Worm (Caenorhabditis elegans) whole organism, L2 larva: ENCODE data around the gene ttll-15.
A peak's percentile ranks its signal among the peaks of the same experiment; 100 is the strongest.

Experiments
- C34F6.9 ChIP-seq: fragments of 150-350 bp; optimal IDR thresholded peaks from 2 replicates; lab custom pipeline; 2014; ENCODE audit warnings: missing biosample characterization, missing genetic modification characterization
- F13H6.1 ChIP-seq: sonication (generic microtip); optimal IDR thresholded peaks from 2 replicates; lab custom pipeline; 2016; ENCODE audit warnings: missing genetic modification characterization, missing compliant biosample characterization
- ZK546.5 ChIP-seq: sonication (generic microtip); optimal IDR thresholded peaks from 2 replicates; lab custom pipeline; 2017; ENCODE audit warnings: missing biosample characterization, missing genetic modification characterization
- alr-1 ChIP-seq: fragments of 150-350 bp; optimal IDR thresholded peaks from 2 replicates; lab custom pipeline; 2014; ENCODE audit warnings: missing biosample characterization, missing genetic modification characterization
- ama-1 ChIP-seq: fragments of 150-350 bp; optimal IDR thresholded peaks from 2 replicates; lab custom pipeline; 2018; ENCODE audit warnings: inconsistent platforms
- blmp-1 ChIP-seq: sonication (generic microtip); optimal IDR thresholded peaks from 2 replicates; lab custom pipeline; 2017; ENCODE audit warnings: missing genetic modification characterization, mild to moderate bottlenecking, missing compliant biosample characterization, antibody characterized with exemption, moderate library complexity; ENCODE audit not compliant: insufficient read depth
- ceh-16 ChIP-seq: fragments of 150-350 bp; optimal IDR thresholded peaks from 2 replicates; lab custom pipeline; 2014; ENCODE audit warnings: missing biosample characterization, missing genetic modification characterization
- ceh-82 ChIP-seq: fragments of 150-350 bp; optimal IDR thresholded peaks from 2 replicates; lab custom pipeline; 2014; ENCODE audit warnings: missing biosample characterization, missing genetic modification characterization
- crh-2 ChIP-seq: sonication (generic microtip); optimal IDR thresholded peaks from 2 replicates; lab custom pipeline; 2017; ENCODE audit warnings: missing biosample characterization, missing genetic modification characterization
- egl-27 ChIP-seq: sonication (generic microtip); optimal IDR thresholded peaks from 3 replicates; lab custom pipeline; 2017; ENCODE audit warnings: missing biosample characterization, missing genetic modification reagents, missing genetic modification characterization
- elt-1 ChIP-seq: fragments of 150-350 bp; optimal IDR thresholded peaks from 2 replicates; lab custom pipeline; 2014; ENCODE audit warnings: missing biosample characterization, missing genetic modification characterization
- elt-3 ChIP-seq: sonication (generic microtip); optimal IDR thresholded peaks from 2 replicates; lab custom pipeline; 2017; ENCODE audit warnings: missing biosample characterization, missing genetic modification characterization
- fos-1 ChIP-seq: fragments of 150-350 bp; optimal IDR thresholded peaks from 2 replicates; lab custom pipeline; 2014; ENCODE audit warnings: missing biosample characterization, missing genetic modification characterization
- gmeb-1 ChIP-seq: fragments of 150-350 bp; optimal IDR thresholded peaks from 2 replicates; lab custom pipeline; 2014; ENCODE audit warnings: missing biosample characterization, missing genetic modification characterization
- lin-11 ChIP-seq: fragments of 150-350 bp; sonication (generic microtip); optimal IDR thresholded peaks from 2 replicates; lab custom pipeline; 2014; ENCODE audit warnings: missing biosample characterization, missing genetic modification characterization, inconsistent platforms, mixed read lengths
- lin-13 ChIP-seq: fragments of 150-350 bp; optimal IDR thresholded peaks from 2 replicates; lab custom pipeline; 2014; ENCODE audit warnings: missing biosample characterization, missing genetic modification reagents, missing genetic modification characterization
- lsy-2 ChIP-seq, 2 experiments: fragments of 150-350 bp in 1 of 2; sonication (generic microtip) in 1 of 2; optimal IDR thresholded peaks; 2 replicates each; lab custom pipeline; 2014 to 2017; ENCODE audit warnings: missing biosample characterization in 2 of 2, missing genetic modification characterization in 2 of 2
- mab-5 ChIP-seq: fragments of 150-350 bp; optimal IDR thresholded peaks from 2 replicates; lab custom pipeline; 2014; ENCODE audit warnings: missing biosample characterization, missing genetic modification characterization
- mdl-1 ChIP-seq, 2 experiments: fragments of 150-350 bp in 1 of 2; sonication (generic microtip) in 1 of 2; optimal IDR thresholded peaks; 2 replicates each; lab custom pipeline; 2017; ENCODE audit warnings: missing biosample characterization in 2 of 2, missing genetic modification characterization in 2 of 2
- nhr-129 ChIP-seq: fragments of 150-350 bp; optimal IDR thresholded peaks from 2 replicates; lab custom pipeline; 2014; ENCODE audit warnings: missing biosample characterization, missing genetic modification characterization
- nhr-21 ChIP-seq: fragments of 150-350 bp; optimal IDR thresholded peaks from 2 replicates; lab custom pipeline; 2014; ENCODE audit warnings: missing biosample characterization, missing genetic modification characterization
- nhr-23 ChIP-seq: fragments of 150-350 bp; optimal IDR thresholded peaks from 2 replicates; lab custom pipeline; 2014; ENCODE audit warnings: missing biosample characterization, missing genetic modification reagents, missing genetic modification characterization
- nhr-25 ChIP-seq: fragments of 150-350 bp; sonication (generic microtip); optimal IDR thresholded peaks from 3 replicates; lab custom pipeline; 2014; ENCODE audit warnings: missing biosample characterization, missing genetic modification characterization
- nhr-6 ChIP-seq: fragments of 150-350 bp; optimal IDR thresholded peaks from 2 replicates; lab custom pipeline; 2014; ENCODE audit warnings: missing biosample characterization, missing genetic modification characterization
- nhr-77 ChIP-seq: fragments of 150-350 bp; optimal IDR thresholded peaks from 2 replicates; lab custom pipeline; 2014; ENCODE audit warnings: missing biosample characterization, missing genetic modification characterization
- peb-1 ChIP-seq: fragments of 150-350 bp; optimal IDR thresholded peaks from 2 replicates; lab custom pipeline; 2014; ENCODE audit warnings: missing biosample characterization, missing genetic modification characterization
- sem-4 ChIP-seq: fragments of 150-350 bp; optimal IDR thresholded peaks from 2 replicates; lab custom pipeline; 2014; ENCODE audit warnings: missing biosample characterization, missing genetic modification reagents, missing genetic modification characterization
- sma-3 ChIP-seq: sonication (generic microtip); optimal IDR thresholded peaks from 2 replicates; lab custom pipeline; 2016; ENCODE audit warnings: missing genetic modification reagents, missing genetic modification characterization, missing compliant biosample characterization
- sma-9 ChIP-seq, 2 experiments: fragments of 150-350 bp in 1 of 2; sonication (generic microtip) in 1 of 2; optimal IDR thresholded peaks; 2 replicates each; lab custom pipeline; 2014 to 2016; ENCODE audit warnings: missing genetic modification characterization in 2 of 2, mild to moderate bottlenecking in 1 of 2, missing biosample characterization in 1 of 2, missing compliant biosample characterization in 1 of 2, missing genetic modification reagents in 1 of 2, moderate library complexity in 1 of 2
- snpc-4 ChIP-seq: fragments of 150-350 bp; optimal IDR thresholded peaks from 2 replicates; lab custom pipeline; 2014; ENCODE audit warnings: missing biosample characterization, missing genetic modification characterization
- unc-39 ChIP-seq: fragments of 150-350 bp; optimal IDR thresholded peaks from 2 replicates; lab custom pipeline; 2014; ENCODE audit warnings: missing biosample characterization, missing genetic modification characterization
- unc-55 ChIP-seq: fragments of 150-350 bp; sonication (generic microtip); optimal IDR thresholded peaks from 3 replicates; lab custom pipeline; 2014; ENCODE audit warnings: missing biosample characterization, missing genetic modification reagents, missing genetic modification characterization
- unc-62 ChIP-seq: fragments of 150-350 bp; optimal IDR thresholded peaks from 2 replicates; lab custom pipeline; 2014; ENCODE audit warnings: missing biosample characterization, missing genetic modification reagents, missing genetic modification characterization
- zag-1 ChIP-seq: fragments of 150-350 bp; optimal IDR thresholded peaks from 2 replicates; lab custom pipeline; 2014; ENCODE audit warnings: missing biosample characterization, missing genetic modification characterization
- ztf-1 ChIP-seq: fragments of 200-800 bp; sonication (Bioruptor generic); conservative IDR thresholded peaks from 2 replicates; pipeline ENCODE4 v1.3.6; 2022; ENCODE audit warnings: missing genetic modification characterization, missing compliant biosample characterization
- ztf-11 ChIP-seq: sonication (generic microtip); optimal IDR thresholded peaks from 2 replicates; lab custom pipeline; 2017; ENCODE audit warnings: missing biosample characterization, missing genetic modification characterization
- ztf-4 ChIP-seq: fragments of 150-350 bp; optimal IDR thresholded peaks from 2 replicates; lab custom pipeline; 2014; ENCODE audit warnings: missing biosample characterization, missing genetic modification characterization

Gene ttll-15

DNA sequence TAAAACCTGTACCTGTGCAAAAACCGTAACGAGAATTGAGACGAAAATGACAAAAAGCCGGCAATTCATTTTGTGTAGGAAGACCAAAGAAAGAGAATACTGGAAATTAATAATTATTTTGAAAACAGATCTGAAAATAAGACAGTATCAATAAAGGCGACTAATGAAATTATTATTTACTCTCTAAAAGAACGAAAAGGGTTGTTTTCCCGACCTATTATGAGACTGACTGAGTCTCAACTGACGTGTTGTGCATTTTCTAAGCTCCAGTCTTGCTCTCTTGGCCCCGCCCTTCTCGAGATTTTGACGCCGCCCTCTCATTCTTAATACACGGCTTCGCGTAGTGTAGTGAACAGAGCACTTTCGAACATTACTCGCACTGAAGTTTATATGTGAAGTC is 8.3 kb upstream of the ttll-15 start, which contains the start of gene K07C5.9:
Gene K07C5.9, minus strand, starts transcription at position 101 of the 400 bp plus-strand sequence.
- TF ChIP-seq mab-5 (no peak), zag-1 (tag; lab: Kevin White, UChicago) (no peak)

DNA sequence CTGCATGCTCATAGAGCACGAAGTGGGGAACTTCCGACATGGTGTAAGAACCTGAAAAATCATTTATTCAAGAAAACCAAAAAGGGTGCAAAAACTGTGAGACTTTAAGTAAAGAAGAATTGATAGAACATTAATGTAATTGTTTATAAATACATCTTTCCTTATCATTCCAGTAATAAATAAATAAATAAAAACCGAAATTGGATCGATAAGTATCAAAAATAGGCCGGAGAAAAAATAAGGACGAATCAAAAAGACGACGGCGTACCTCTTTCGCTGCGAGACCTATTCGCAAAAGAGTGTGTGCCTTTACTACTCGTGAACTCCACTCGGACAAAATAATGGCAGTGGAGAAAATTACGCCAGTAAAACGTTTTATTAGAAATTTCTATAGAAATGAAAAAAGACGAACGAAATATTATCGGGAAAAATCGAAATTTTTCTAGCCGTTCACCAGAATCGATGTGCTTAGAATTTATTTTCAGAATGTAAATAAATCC is 5.4 kb upstream of the ttll-15 start, which contains the start of gene nol-56:
Gene nol-56, minus strand, starts transcription at position 51 of the 500 bp plus-strand sequence.
- TF ChIP-seq elt-1 (tag; lab: Kevin White, UChicago): no peak
- peak; percentile 83 for TF ChIP-seq mab-5
- peak; percentile 91 for TF ChIP-seq C34F6.9 (tag; lab: Kevin White, UChicago)
- TF ChIP-seq zag-1 (tag; lab: Kevin White, UChicago): peak; percentile 6
- peak; percentile 15 for TF ChIP-seq alr-1 (tag; lab: Kevin White, UChicago)
- peak; percentile 10 for TF ChIP-seq nhr-77 (tag; lab: Kevin White, UChicago)
- no peak for TF ChIP-seq elt-3 (tag; lab: Kevin White, UChicago)
- TF ChIP-seq egl-27 (tag; lab: Kevin White, UChicago): no peak
- peak; percentile 81 for TF ChIP-seq sma-3 (GFP tag; lab: Kevin White, UChicago)
- peak; percentile 90 for TF ChIP-seq crh-2 (tag; lab: Kevin White, UChicago)
- peak; percentile 41 for TF ChIP-seq ZK546.5
- peak; percentile 78 for TF ChIP-seq sem-4 (tag; lab: Kevin White, UChicago)
- TF ChIP-seq unc-62 (GFP tag; lab: Kevin White, UChicago): no peak
- no peak for TF ChIP-seq ztf-11 (tag; lab: Kevin White, UChicago)
- TF ChIP-seq nhr-21 (tag; lab: Kevin White, UChicago): peak; percentile 67
- TF ChIP-seq peb-1 (tag; lab: Kevin White, UChicago): no peak
- TF ChIP-seq sma-9 (GFP tag; optimal IDR thresholded peaks at IDR 0.05; lab: Kevin White, UChicago): peak; percentile 79
- TF ChIP-seq sma-9 (tag; optimal IDR thresholded peaks at IDR 0.05; lab: Kevin White, UChicago): no peak
- TF ChIP-seq unc-55 (GFP tag; lab: Kevin White, UChicago): peak; percentile 91
- TF ChIP-seq lin-13 (GFP tag; lab: Kevin White, UChicago): peak; percentile 76
- TF ChIP-seq fos-1: peak; percentile 60
- TF ChIP-seq nhr-6 (tag; lab: Kevin White, UChicago): peak; percentile 59
- peak; percentile 85 for TF ChIP-seq gmeb-1
- no peak for TF ChIP-seq nhr-23 (tag; lab: Kevin White, UChicago)
- peak; percentile 72 for TF ChIP-seq F13H6.1 (tag; lab: Kevin White, UChicago)
- peak; percentile 26 for TF ChIP-seq blmp-1 (tag; lab: Kevin White, UChicago)
- TF ChIP-seq nhr-25 (tag; lab: Kevin White, UChicago): peak; percentile 85
- peak; percentile 51 for TF ChIP-seq ztf-4
- peak; percentile 77 for TF ChIP-seq nhr-129 (tag; lab: Kevin White, UChicago)
- no peak for TF ChIP-seq unc-39
- TF ChIP-seq lin-11 (tag; lab: Kevin White, UChicago): peak; percentile 69
- TF ChIP-seq ama-1 (lab: Kevin White, UChicago): peak; percentile 27
- TF ChIP-seq snpc-4 (tag; lab: Kevin White, UChicago): peak; percentile 70
- TF ChIP-seq mdl-1 (tag; optimal IDR thresholded peaks at IDR 0.05; lab: Kevin White, UChicago): no peak
- peak; percentile 66 to 93 for TF ChIP-seq lsy-2 (tag; optimal IDR thresholded peaks at IDR 0.05; lab: Kevin White, UChicago)

DNA sequence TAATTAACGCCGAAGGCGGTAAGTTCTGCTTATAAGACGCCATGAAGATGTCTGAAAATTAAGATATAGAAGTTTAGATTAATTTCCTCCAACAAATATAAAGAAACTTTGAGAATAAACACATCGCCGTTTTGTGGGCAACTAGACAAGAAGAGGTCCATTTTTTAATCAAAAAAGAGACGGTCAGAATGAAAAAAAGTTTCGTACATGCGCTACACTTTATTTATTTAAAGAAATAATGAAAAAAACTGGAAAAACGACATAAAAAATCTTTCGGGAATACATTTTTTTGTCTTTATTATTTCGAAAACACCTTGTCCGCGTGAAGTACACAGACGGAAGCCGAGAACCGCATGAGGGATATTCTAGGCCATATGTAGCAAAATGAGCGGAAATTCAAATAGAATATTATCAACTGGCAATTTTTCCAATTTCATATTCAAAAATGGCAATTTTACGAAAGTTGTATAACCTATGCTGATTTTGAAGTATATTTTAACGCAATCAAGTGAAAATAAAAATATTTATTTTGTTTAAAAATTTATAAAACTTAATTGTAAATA is 2.5 kb upstream of the ttll-15 start, which contains the start of gene sluh-7:
Gene sluh-7, minus strand, starts transcription at position 51 of the 563 bp plus-strand sequence.
- TF ChIP-seq sem-4 (tag; lab: Kevin White, UChicago) (peak; percentile 64), lin-11 (tag; lab: Kevin White, UChicago) (peak; percentile 18), snpc-4 (tag; lab: Kevin White, UChicago) (peak; percentile 69), sma-9 (GFP tag; optimal IDR thresholded peaks at IDR 0.05; lab: Kevin White, UChicago) (peak; percentile 92), sma-9 (tag; optimal IDR thresholded peaks at IDR 0.05; lab: Kevin White, UChicago) (no peak), ceh-16 (peak; percentile 16), egl-27 (tag; lab: Kevin White, UChicago) (peak; percentile 18), unc-62 (GFP tag; lab: Kevin White, UChicago) (no peak), ztf-1 (GFP tag; lab: Robert Waterston, UW) (no peak), nhr-25 (tag; lab: Kevin White, UChicago) (peak; percentile 84), unc-39 (no peak), mab-5 (peak; percentile 5), ceh-82 (tag; lab: Kevin White, UChicago) (no peak), gmeb-1 (peak; percentile 94), nhr-21 (tag; lab: Kevin White, UChicago) (peak; percentile 68), nhr-6 (tag; lab: Kevin White, UChicago) (peak; percentile 65), blmp-1 (tag; lab: Kevin White, UChicago) (no peak), C34F6.9 (tag; lab: Kevin White, UChicago) (peak; percentile 87), F13H6.1 (tag; lab: Kevin White, UChicago) (peak; percentile 82), crh-2 (tag; lab: Kevin White, UChicago) (peak; percentile 82), nhr-129 (tag; lab: Kevin White, UChicago) (peak; percentile 30), lin-13 (GFP tag; lab: Kevin White, UChicago) (peak; percentile 80), ama-1 (lab: Kevin White, UChicago) (no peak), unc-55 (GFP tag; lab: Kevin White, UChicago) (peak; percentile 89), fos-1 (peak; percentile 16), lsy-2 (tag; optimal IDR thresholded peaks at IDR 0.05; lab: Kevin White, UChicago) (peak; percentile 67 to 90), sma-3 (GFP tag; lab: Kevin White, UChicago) (peak; percentile 84)
